Worm (Caenorhabditis elegans) whole organism, L1 larva: ENCODE data around the gene coh-4.

Source experiments
- ama-1 ChIP-seq: fragments of 150-350 bp; optimal IDR thresholded peaks from 2 replicates; lab custom pipeline; 2014
- nhr-237 ChIP-seq: fragments of 150-350 bp; optimal IDR thresholded peaks from 2 replicates; lab custom pipeline; 2014; ENCODE audit warnings: missing biosample characterization, missing genetic modification characterization
- snpc-4 ChIP-seq: fragments of 150-350 bp; optimal IDR thresholded peaks from 2 replicates; lab custom pipeline; 2014; ENCODE audit warnings: missing biosample characterization, missing genetic modification characterization
- unc-130 ChIP-seq: fragments of 150-350 bp; optimal IDR thresholded peaks from 2 replicates; lab custom pipeline; 2017; ENCODE audit warnings: missing biosample characterization, missing genetic modification characterization, inconsistent platforms
- unc-98 ChIP-seq: fragments of 200-800 bp; sonication (Bioruptor generic); IDR thresholded peaks from 2 replicates; pipeline ENCODE4 v1.3.6; 2022; ENCODE audit warnings: missing genetic modification characterization, missing compliant biosample characterization
- zag-1 ChIP-seq: fragments of 150-350 bp; optimal IDR thresholded peaks from 2 replicates; lab custom pipeline; 2014; ENCODE audit warnings: missing biosample characterization, missing genetic modification characterization

DNA sequence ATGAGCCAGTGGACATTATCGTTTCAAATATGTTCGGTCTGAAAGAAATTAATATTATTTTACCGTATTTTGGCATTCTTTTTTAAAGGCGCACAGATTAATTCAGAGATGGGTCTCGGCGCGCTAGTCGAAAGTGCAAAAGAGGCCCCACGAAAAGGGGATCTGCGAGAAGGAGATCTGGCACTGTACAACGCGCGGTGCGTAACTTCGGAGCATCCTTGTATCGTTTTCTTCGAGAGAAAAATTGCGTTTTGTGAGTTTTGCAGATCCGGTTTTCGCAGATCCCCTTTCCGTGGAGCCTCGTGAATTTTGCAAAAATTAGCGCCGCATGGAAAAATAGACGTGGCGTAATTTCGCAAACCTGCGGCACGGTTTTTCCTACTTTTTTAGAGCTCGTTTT lies 6.3 kb upstream of the coh-4 start:
- TF ChIP-seq snpc-4 (tag; lab: Kevin White, UChicago) (no peak), unc-130 (no peak), unc-98 (GFP tag; lab: Robert Waterston, UW) (no peak), zag-1 (tag; lab: Kevin White, UChicago) (no peak), nhr-237 (tag; lab: Kevin White, UChicago) (no peak), ama-1 (lab: Kevin White, UChicago) (no peak)
